Worm (Caenorhabditis elegans): ENCODE measurements around the gene arrd-7.

- TF ChIP-seq scrt-1 (GFP tag; IDR thresholded peaks at IDR 0.05) (no peak), ama-1 (optimal IDR thresholded peaks at IDR 0.05) (no peak), tbx-11 (GFP tag; IDR thresholded peaks at IDR 0.05) (no peak), sea-1 (GFP tag; conservative IDR thresholded peaks at IDR 0.05) (no peak), hmg-4 (GFP tag; optimal IDR thresholded peaks at IDR 0.05) (no peak), aly-1 (tag; optimal IDR thresholded peaks at IDR 0.05) (no peak), B0310.2 (tag; optimal IDR thresholded peaks at IDR 0.05) (no peak), ceh-13 (GFP tag; optimal IDR thresholded peaks at IDR 0.05) (no peak), hmbx-1 (tag; optimal IDR thresholded peaks at IDR 0.05) (no peak), ceh-36 (tag; optimal IDR thresholded peaks at IDR 0.05) (no peak), tbx-37 (GFP tag; conservative IDR thresholded peaks at IDR 0.05) (no peak)
Measured at ce11 chrII:12059872-12060271, 2.5 kb downstream of the arrd-7 start.

Measured in whole organism, early embryonic.